Worm (Caenorhabditis elegans): ENCODE results near the gene glb-12.
A peak's percentile ranks its signal among the peaks of the same experiment; 100 is the strongest.

The glb-12 gene

ce11 chrII:10753694-10754093 is 22.2 kb upstream of the glb-12 start:
- no peak for TF ChIP-seq elt-2 (tag; optimal IDR thresholded peaks at IDR 0.05)
- TF ChIP-seq fkh-4 (tag; optimal IDR thresholded peaks at IDR 0.05; ENCODE audit: borderline replicate concordance) = no peak
- no peak for TF ChIP-seq elt-3 (tag; optimal IDR thresholded peaks at IDR 0.05)
- no peak for TF ChIP-seq nhr-84 (tag; optimal IDR thresholded peaks at IDR 0.05)
- TF ChIP-seq nhr-76 (tag; optimal IDR thresholded peaks at IDR 0.05) = no peak
- TF ChIP-seq unc-62 (GFP tag; optimal IDR thresholded peaks at IDR 0.05) = no peak
- no peak for TF ChIP-seq C34B4.2 (tag; optimal IDR thresholded peaks at IDR 0.05)
- no peak for TF ChIP-seq sox-4 (tag; optimal IDR thresholded peaks at IDR 0.05)
- no peak for TF ChIP-seq ceh-63 (GFP tag; optimal IDR thresholded peaks at IDR 0.05)
- no peak for TF ChIP-seq ceh-88 (GFP tag; IDR thresholded peaks at IDR 0.05)
- no peak for TF ChIP-seq jun-1 (tag; optimal IDR thresholded peaks at IDR 0.05)
- no peak for TF ChIP-seq ztf-11 (tag; optimal IDR thresholded peaks at IDR 0.05)
- TF ChIP-seq lin-14 (GFP tag; optimal IDR thresholded peaks at IDR 0.05) = peak; percentile 40
- no peak for TF ChIP-seq lsy-2 (tag; optimal IDR thresholded peaks at IDR 0.05)
- TF ChIP-seq lin-15B (tag; optimal IDR thresholded peaks at IDR 0.05) = no peak
- no peak for TF ChIP-seq fkh-8 (tag; optimal IDR thresholded peaks at IDR 0.05)
- TF ChIP-seq fkh-10 (GFP tag; optimal IDR thresholded peaks at IDR 0.05) = peak; percentile 94

DNA sequence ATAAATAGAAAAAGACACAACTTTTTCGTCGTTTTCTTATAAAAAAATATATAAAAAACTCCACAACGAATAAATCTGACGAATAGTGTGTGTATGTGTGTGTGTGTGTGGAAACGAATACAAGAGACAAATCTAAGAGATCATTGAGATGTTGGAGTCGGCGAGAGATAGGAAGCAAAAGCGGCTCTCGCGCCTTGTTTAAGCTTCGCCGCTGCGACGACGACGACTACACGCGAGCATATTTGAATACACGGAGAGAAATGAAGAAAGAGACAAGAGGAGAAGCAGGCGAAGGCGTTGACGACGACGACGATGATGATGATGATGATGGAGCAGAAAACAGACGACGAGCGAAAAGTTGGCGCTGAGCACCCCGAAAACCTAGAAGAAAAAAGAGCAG is 13.3 kb upstream of the glb-12 start:
- peak; percentile 53 for TF ChIP-seq egl-13 (tag; optimal IDR thresholded peaks at IDR 0.05)
- TF ChIP-seq F16B12.6 (tag; optimal IDR thresholded peaks at IDR 0.05) = no peak
- TF ChIP-seq grh-1 (GFP tag; IDR thresholded peaks at IDR 0.05) = no peak
- TF ChIP-seq lin-13 (GFP tag; optimal IDR thresholded peaks at IDR 0.05) = no peak
- no peak for TF ChIP-seq elt-3 (tag; optimal IDR thresholded peaks at IDR 0.05)
- peak; percentile 69 for TF ChIP-seq fkh-8 (tag; optimal IDR thresholded peaks at IDR 0.05)
- TF ChIP-seq snpc-4 (tag; optimal IDR thresholded peaks at IDR 0.05) = no peak
- TF ChIP-seq tlp-1 (tag; optimal IDR thresholded peaks at IDR 0.05) = no peak
- no peak for TF ChIP-seq aly-2 (tag; optimal IDR thresholded peaks at IDR 0.05)
- no peak for TF ChIP-seq nhr-11 (tag; optimal IDR thresholded peaks at IDR 0.05)
- TF ChIP-seq nhr-90 (tag; optimal IDR thresholded peaks at IDR 0.05; ENCODE audit: poor library complexity) = no peak
- TF ChIP-seq nhr-19 (GFP tag; conservative IDR thresholded peaks at IDR 0.05) = no peak
- TF ChIP-seq sptf-1 (tag; optimal IDR thresholded peaks at IDR 0.05) = no peak
- no peak for TF ChIP-seq xbp-1 (tag; optimal IDR thresholded peaks at IDR 0.05)
- TF ChIP-seq ceh-90 (tag; optimal IDR thresholded peaks at IDR 0.05) = no peak
- no peak for TF ChIP-seq fkh-4 (tag; optimal IDR thresholded peaks at IDR 0.05; ENCODE audit: borderline replicate concordance)
- TF ChIP-seq nhr-20 (tag; optimal IDR thresholded peaks at IDR 0.05) = no peak
- TF ChIP-seq mab-9 (GFP tag; IDR thresholded peaks at IDR 0.05) = no peak
- TF ChIP-seq sox-4 (tag; optimal IDR thresholded peaks at IDR 0.05) = no peak
- no peak for TF ChIP-seq skn-1 (tag; optimal IDR thresholded peaks at IDR 0.05)
- peak; percentile 15 for TF ChIP-seq snu-23 (GFP tag; optimal IDR thresholded peaks at IDR 0.05)
- no peak for TF ChIP-seq ama-1 (optimal IDR thresholded peaks at IDR 0.05)
- no peak for TF ChIP-seq ceh-88 (GFP tag; IDR thresholded peaks at IDR 0.05)
- TF ChIP-seq nhr-12 (tag; optimal IDR thresholded peaks at IDR 0.05) = no peak
- peak; percentile 56 for TF ChIP-seq unc-86 (tag; optimal IDR thresholded peaks at IDR 0.05)
- TF ChIP-seq nhr-77 (tag; optimal IDR thresholded peaks at IDR 0.05) = no peak
- no peak for TF ChIP-seq unc-98 (GFP tag; IDR thresholded peaks at IDR 0.05)
- TF ChIP-seq hlh-17 (GFP tag; optimal IDR thresholded peaks at IDR 0.05; ENCODE audit: borderline replicate concordance) = no peak
- TF ChIP-seq mdl-1 (tag; optimal IDR thresholded peaks at IDR 0.05) = no peak
- no peak for TF ChIP-seq mep-1 (tag; optimal IDR thresholded peaks at IDR 0.05)
- no peak for TF ChIP-seq zag-1 (tag; optimal IDR thresholded peaks at IDR 0.05)
- TF ChIP-seq unc-62 (GFP tag; optimal IDR thresholded peaks at IDR 0.05) = no peak
- TF ChIP-seq lir-3 (tag; optimal IDR thresholded peaks at IDR 0.05; ENCODE audit: poor library complexity) = no peak
- no peak for TF ChIP-seq nhr-84 (tag; optimal IDR thresholded peaks at IDR 0.05)
- no peak for TF ChIP-seq unc-30 (tag; optimal IDR thresholded peaks at IDR 0.05)
- TF ChIP-seq dpl-1 (GFP tag; optimal IDR thresholded peaks at IDR 0.05) = no peak
- TF ChIP-seq pag-3 (tag; optimal IDR thresholded peaks at IDR 0.05; ENCODE audit: borderline replicate concordance, insufficient read depth) = no peak
- no peak; the same call in 1 of the 2 replicates for TF ChIP-seq isw-1 (GFP tag; IDR thresholded peaks at IDR 0.05)
- TF ChIP-seq ets-5 (GFP tag; IDR thresholded peaks at IDR 0.05) = no peak
- TF ChIP-seq ces-1 (GFP tag; optimal IDR thresholded peaks at IDR 0.05) = no peak
- TF ChIP-seq lin-15B (tag; optimal IDR thresholded peaks at IDR 0.05) = no peak
- TF ChIP-seq ceh-82 (tag; optimal IDR thresholded peaks at IDR 0.05) = peak; percentile 4 to 49 (median 8)

All from whole organism, L1 larva.